Comparison of ENCODE assay signal across 5 fruit fly cellular contexts in the genomic region with DNA sequence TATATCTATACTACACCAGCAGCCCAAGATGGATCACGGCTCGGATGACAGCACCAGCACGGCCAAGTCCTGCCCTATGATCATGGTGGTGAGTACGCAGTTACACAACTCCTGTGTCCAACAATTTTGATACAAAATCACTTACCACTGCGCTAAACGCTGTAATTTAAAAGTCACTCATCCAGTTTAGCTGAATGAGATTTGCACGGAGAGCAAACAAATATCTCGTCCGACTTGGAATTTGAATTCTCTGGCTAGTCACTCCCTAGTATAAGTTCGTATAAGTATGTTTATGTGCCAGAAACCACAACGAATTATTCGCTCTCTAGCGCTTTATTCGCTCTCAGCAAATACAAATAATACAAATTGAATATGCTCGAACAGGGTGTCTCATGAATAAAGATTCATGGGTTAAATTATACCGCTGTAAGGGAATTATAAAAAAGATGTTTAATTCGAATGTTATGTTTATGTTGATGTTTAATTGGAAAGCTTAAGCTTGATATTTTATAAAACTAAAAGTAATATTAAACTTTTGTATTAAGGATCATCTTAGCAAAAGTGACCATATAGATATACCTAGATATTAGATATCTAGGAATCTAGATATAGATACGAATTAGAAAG.
TF ChIP-seq lines count a peak whose summit lies in the region.

No protein-coding gene starts in this region.

- no peak for TF ChIP-seq CTCF in whole organism, embryonic (GFP tag; optimal IDR thresholded peaks at IDR 0.05; lab: Kevin White, UChicago)

TF ChIP-seq in whole organism, adult, 20 proteins besides CTCF, POLR2A, EP300 and RAD21 (continues in another document):
- TF ChIP-seq CG7045 (GFP tag; optimal IDR thresholded peaks at IDR 0.05; lab: Kevin White, UChicago) (peak; percentile 6), CG5204 (GFP tag; optimal IDR thresholded peaks at IDR 0.05; lab: Kevin White, UChicago) (no peak), CG11617 (GFP tag; optimal IDR thresholded peaks at IDR 0.05; lab: Kevin White, UChicago) (no peak), CG14711 (tag; optimal IDR thresholded peaks at IDR 0.05; lab: Kevin White, UChicago) (peak; percentile 29), Hr96 (GFP tag; optimal IDR thresholded peaks at IDR 0.05; lab: Kevin White, UChicago) (no peak), Mnt (GFP tag; optimal IDR thresholded peaks at IDR 0.05; lab: Kevin White, UChicago) (no peak), ovo (GFP tag; optimal IDR thresholded peaks at IDR 0.05; lab: Kevin White, UChicago) (no peak), Clk (GFP tag; optimal IDR thresholded peaks at IDR 0.05; lab: Kevin White, UChicago) (no peak), kay (GFP tag; lab: Kevin White, UChicago; ENCODE audit: borderline replicate concordance) (no peak), CG7101 (tag; optimal IDR thresholded peaks at IDR 0.05; lab: Kevin White, UChicago) (peak; percentile 27), pad (GFP tag; optimal IDR thresholded peaks at IDR 0.05; lab: Kevin White, UChicago) (no peak), CG1620 (GFP tag; optimal IDR thresholded peaks at IDR 0.05; lab: Kevin White, UChicago) (no peak), bab1 (GFP tag; optimal IDR thresholded peaks at IDR 0.05; lab: Kevin White, UChicago) (no peak), toe (GFP tag; optimal IDR thresholded peaks at IDR 0.05; lab: Kevin White, UChicago) (no peak), CG33017 (tag; optimal IDR thresholded peaks at IDR 0.05; lab: Kevin White, UChicago) (peak; percentile 60), cic (GFP tag; optimal IDR thresholded peaks at IDR 0.05; lab: Kevin White, UChicago) (peak; percentile 37), Crg-1 (GFP tag; optimal IDR thresholded peaks at IDR 0.05; lab: Kevin White, UChicago) (no peak)

TF ChIP-seq in whole organism, embryonic, 481 proteins besides CTCF, POLR2A, EP300 and RAD21 (continues in another document):
- TF ChIP-seq abd-A (tag; optimal IDR thresholded peaks at IDR 0.05; lab: Kevin White, UChicago): no peak
- no peak for TF ChIP-seq Tbp (GFP tag; optimal IDR thresholded peaks at IDR 0.05; lab: Kevin White, UChicago)
- no peak for TF ChIP-seq BtbVII (GFP tag; optimal IDR thresholded peaks at IDR 0.05; lab: Kevin White, UChicago)
- no peak for TF ChIP-seq ap (GFP tag; IDR thresholded peaks at IDR 0.05; lab: Robert Waterston, UW)
- no peak for TF ChIP-seq Side (GFP tag; optimal IDR thresholded peaks at IDR 0.05; lab: Kevin White, UChicago)
- no peak for TF ChIP-seq repo (GFP tag; optimal IDR thresholded peaks at IDR 0.05; lab: Kevin White, UChicago)
- no peak for TF ChIP-seq NC2β (GFP tag; optimal IDR thresholded peaks at IDR 0.05; lab: Kevin White, UChicago)
- no peak for TF ChIP-seq cato (GFP tag; optimal IDR thresholded peaks at IDR 0.05; lab: Kevin White, UChicago; ENCODE audit: borderline replicate concordance)
- TF ChIP-seq sug (tag; optimal IDR thresholded peaks at IDR 0.05; lab: Kevin White, UChicago): no peak
- TF ChIP-seq gt (GFP tag; IDR thresholded peaks at IDR 0.05; lab: Robert Waterston, UW): no peak
- TF ChIP-seq CG34376 (GFP tag; optimal IDR thresholded peaks at IDR 0.05; lab: Kevin White, UChicago): no peak
- no peak for TF ChIP-seq dm (GFP tag; optimal IDR thresholded peaks at IDR 0.05; lab: Kevin White, UChicago)
- TF ChIP-seq Ets65A (GFP tag; lab: Kevin White, UChicago): no peak
- TF ChIP-seq chn (GFP tag; optimal IDR thresholded peaks at IDR 0.05; lab: Kevin White, UChicago): no peak
- TF ChIP-seq dan (GFP tag; IDR thresholded peaks at IDR 0.05; lab: Robert Waterston, UW): no peak
- TF ChIP-seq CG5180 (GFP tag; optimal IDR thresholded peaks at IDR 0.05; lab: Kevin White, UChicago): peak; percentile 45
- TF ChIP-seq Rfx (GFP tag; IDR thresholded peaks at IDR 0.05; lab: Robert Waterston, UW): peak; percentile 51; the same call in 1 of the 2 replicates
- TF ChIP-seq CG8089 (GFP tag; optimal IDR thresholded peaks at IDR 0.05; lab: Kevin White, UChicago): no peak

TF ChIP-seq in whole organism, prepupa, 60 proteins besides CTCF, POLR2A, EP300 and RAD21:
- peak; percentile 71 for TF ChIP-seq eg (GFP tag; IDR thresholded peaks at IDR 0.05; lab: Robert Waterston, UW)
- TF ChIP-seq CG32006 (GFP tag; optimal IDR thresholded peaks at IDR 0.05; lab: Kevin White, UChicago): no peak
- TF ChIP-seq net (GFP tag; optimal IDR thresholded peaks at IDR 0.05; lab: Kevin White, UChicago): peak; percentile 20
- peak; percentile 66; the same call in 2 of the 3 replicates for TF ChIP-seq CG8119 (GFP tag; IDR thresholded peaks at IDR 0.05; lab: Robert Waterston, UW)
- TF ChIP-seq Sox15 (GFP tag; optimal IDR thresholded peaks at IDR 0.05; lab: Kevin White, UChicago): no peak
- no peak for TF ChIP-seq CG31627 (GFP tag; optimal IDR thresholded peaks at IDR 0.05; lab: Kevin White, UChicago)
- no peak for TF ChIP-seq Smox (GFP tag; optimal IDR thresholded peaks at IDR 0.05; lab: Kevin White, UChicago)
- TF ChIP-seq fkh (GFP tag; optimal IDR thresholded peaks at IDR 0.05; lab: Kevin White, UChicago): peak; percentile 47
- TF ChIP-seq Sox14 (GFP tag; optimal IDR thresholded peaks at IDR 0.05; lab: Kevin White, UChicago): no peak
- TF ChIP-seq CG6163 (GFP tag; IDR thresholded peaks at IDR 0.05; lab: Robert Waterston, UW): peak; percentile 54; the same call in 2 of the 3 replicates
- TF ChIP-seq CG15336 (GFP tag; IDR thresholded peaks at IDR 0.05; lab: Robert Waterston, UW): peak; percentile 76
- TF ChIP-seq Hr4 (GFP tag; optimal IDR thresholded peaks at IDR 0.05; lab: Kevin White, UChicago): peak; percentile 51
- TF ChIP-seq fd85E (GFP tag; optimal IDR thresholded peaks at IDR 0.05; lab: Kevin White, UChicago): no peak
- no peak for TF ChIP-seq topi (GFP tag; optimal IDR thresholded peaks at IDR 0.05; lab: Kevin White, UChicago)
- no peak for TF ChIP-seq dac (GFP tag; optimal IDR thresholded peaks at IDR 0.05; lab: Kevin White, UChicago)
- TF ChIP-seq CG3032 (tag; optimal IDR thresholded peaks at IDR 0.05; lab: Kevin White, UChicago): no peak

TF ChIP-seq in whole organism, pupa, 21 proteins besides CTCF, POLR2A, EP300 and RAD21:
- no peak for TF ChIP-seq EcR (GFP tag; optimal IDR thresholded peaks at IDR 0.05; lab: Kevin White, UChicago)
- TF ChIP-seq CG34367 (tag; optimal IDR thresholded peaks at IDR 0.05; lab: Kevin White, UChicago): no peak
- TF ChIP-seq CG13204 (GFP tag; optimal IDR thresholded peaks at IDR 0.05; lab: Kevin White, UChicago): no peak
- TF ChIP-seq CG4496 (GFP tag; IDR thresholded peaks at IDR 0.05; lab: Robert Waterston, UW): 0 out of 3 replicates have a peak, but pooled peaks have one; percentile 21
- no peak for TF ChIP-seq CG32121 (GFP tag; IDR thresholded peaks at IDR 0.05; lab: Robert Waterston, UW)
- TF ChIP-seq CG12605 (GFP tag; IDR thresholded peaks at IDR 0.05; lab: Robert Waterston, UW): peak; percentile 65
- peak; percentile 60; the same call in 1 of the 2 replicates for TF ChIP-seq Ets98B (GFP tag; IDR thresholded peaks at IDR 0.05; lab: Robert Waterston, UW)

TF ChIP-seq in whole organism, wandering third instar larva, 38 proteins besides CTCF, POLR2A, EP300 and RAD21:
- TF ChIP-seq Rel (GFP tag; optimal IDR thresholded peaks at IDR 0.05; lab: Kevin White, UChicago): no peak
- TF ChIP-seq Rel (tag; optimal IDR thresholded peaks at IDR 0.05; lab: Kevin White, UChicago): peak; percentile 57
- TF ChIP-seq rgr (GFP tag; optimal IDR thresholded peaks at IDR 0.05; lab: Kevin White, UChicago): no peak
- TF ChIP-seq dsf (GFP tag; optimal IDR thresholded peaks at IDR 0.05; lab: Kevin White, UChicago; ENCODE audit: borderline replicate concordance): no peak
- TF ChIP-seq Sp1 (GFP tag; optimal IDR thresholded peaks at IDR 0.05; lab: Kevin White, UChicago): no peak
- TF ChIP-seq CG9705 (GFP tag; optimal IDR thresholded peaks at IDR 0.05; lab: Kevin White, UChicago): no peak
- TF ChIP-seq pan (optimal IDR thresholded peaks at IDR 0.05; lab: Kevin White, UChicago): no peak
- peak in 1 of 2 experiments; percentile 5 for TF ChIP-seq foxo (GFP tag; optimal IDR thresholded peaks at IDR 0.05; lab: Kevin White, UChicago)
